Worm (Caenorhabditis elegans): ENCODE data around the gene natc-2.

DNA sequence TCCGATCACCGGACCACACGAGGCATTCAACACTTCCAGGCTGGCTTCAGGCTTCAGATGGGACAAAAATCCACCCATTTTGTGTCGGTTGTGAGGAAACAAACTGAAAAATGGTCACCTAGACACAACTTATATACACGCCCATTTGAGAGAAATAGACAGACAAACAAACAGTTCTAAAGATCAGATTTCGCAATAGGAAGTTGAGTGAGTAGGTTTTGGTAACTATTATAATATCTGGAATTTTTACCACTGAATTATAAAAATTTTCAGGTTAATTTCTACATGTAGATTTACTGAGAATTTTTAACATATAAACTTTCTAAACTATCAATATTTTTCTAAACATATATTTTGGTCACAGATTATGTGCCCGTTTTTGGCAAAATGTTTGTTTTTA lies 40.1 kb upstream of the natc-2 start, which contains the start of gene cest-32:
- TF ChIP-seq cog-1 (tag; optimal IDR thresholded peaks at IDR 0.05) (no peak), ztf-29 (GFP tag; IDR thresholded peaks at IDR 0.05) (no peak), ztf-23 (GFP tag; IDR thresholded peaks at IDR 0.05) (no peak), flt-1 (GFP tag; IDR thresholded peaks at IDR 0.05) (no peak), ref-1 (GFP tag; conservative IDR thresholded peaks at IDR 0.05) (no peak), med-1 (GFP tag; optimal IDR thresholded peaks at IDR 0.05; ENCODE audit: insufficient read depth) (no peak), T22C8.4 (GFP tag; IDR thresholded peaks at IDR 0.05) (no peak), klf-2 (GFP tag; conservative IDR thresholded peaks at IDR 0.05) (no peak)

All from whole organism, midembryonic.